Worm (Caenorhabditis elegans) whole organism, early embryonic: ENCODE data around the gene lfi-1.

Source experiments
- B0310.2 ChIP-seq: sonication (generic microtip); optimal IDR thresholded peaks from 2 replicates; lab custom pipeline; 2016; ENCODE audit warnings: mild to moderate bottlenecking, missing genetic modification characterization, missing compliant biosample characterization
- F13C5.2 ChIP-seq: sonication (generic microtip); optimal IDR thresholded peaks from 2 replicates; lab custom pipeline; 2017; ENCODE audit warnings: mild to moderate bottlenecking, missing genetic modification characterization, inconsistent platforms, missing compliant biosample characterization
- aly-1 ChIP-seq: sonication (generic microtip); optimal IDR thresholded peaks from 2 replicates; lab custom pipeline; 2016; ENCODE audit warnings: missing genetic modification characterization, missing compliant biosample characterization
- ama-1 ChIP-seq: fragments of 150-350 bp; optimal IDR thresholded peaks from 2 replicates; lab custom pipeline; 2014
- ceh-13 ChIP-seq: fragments of 200-800 bp; sonication (Bioruptor generic); optimal IDR thresholded peaks from 2 replicates; lab custom pipeline; 2018; ENCODE audit warnings: mild to moderate bottlenecking, missing genetic modification characterization, missing compliant biosample characterization
- ceh-36 ChIP-seq: sonication (generic microtip); optimal IDR thresholded peaks from 2 replicates; lab custom pipeline; 2016; ENCODE audit warnings: missing genetic modification characterization, inconsistent platforms, missing compliant biosample characterization
- ets-7 ChIP-seq: sonication (generic microtip); optimal IDR thresholded peaks from 2 replicates; lab custom pipeline; 2016; ENCODE audit warnings: missing genotype, missing genetic modification characterization, missing compliant biosample characterization
- flt-1 ChIP-seq: fragments of 200-800 bp; sonication (Bioruptor generic); IDR thresholded peaks from 2 replicates; pipeline ENCODE4 v1.3.6; 2022; ENCODE audit warnings: missing genetic modification characterization, missing compliant biosample characterization
- hmbx-1 ChIP-seq: sonication (generic microtip); optimal IDR thresholded peaks from 2 replicates; lab custom pipeline; 2016; ENCODE audit warnings: mild to moderate bottlenecking, missing genetic modification characterization, missing compliant biosample characterization
- hmg-4 ChIP-seq: fragments of 200-800 bp; sonication (Bioruptor generic); optimal IDR thresholded peaks from 2 replicates; lab custom pipeline; 2018; ENCODE audit warnings: mild to moderate bottlenecking, missing genetic modification characterization, missing compliant biosample characterization
- hnd-1 ChIP-seq: sonication (generic microtip); optimal IDR thresholded peaks from 2 replicates; lab custom pipeline; 2016; ENCODE audit warnings: missing genetic modification characterization, missing compliant biosample characterization
- pes-1 ChIP-seq: fragments of 200-800 bp; sonication (Bioruptor generic); IDR thresholded peaks from 2 replicates; pipeline ENCODE4 v1.3.6; 2022; ENCODE audit warnings: missing genetic modification reagents, missing genetic modification characterization, missing compliant biosample characterization
- scrt-1 ChIP-seq: fragments of 200-800 bp; sonication (Bioruptor generic); IDR thresholded peaks from 2 replicates; pipeline ENCODE4 v1.3.6; 2022; ENCODE audit warnings: missing genetic modification characterization, missing compliant biosample characterization
- sea-1 ChIP-seq: fragments of 200-800 bp; sonication (Bioruptor generic); conservative IDR thresholded peaks from 2 replicates; pipeline ENCODE4 v1.3.6; 2022; ENCODE audit warnings: missing genetic modification characterization, missing compliant biosample characterization
- tbx-11 ChIP-seq: fragments of 200-800 bp; sonication (Bioruptor generic); IDR thresholded peaks from 2 replicates; pipeline ENCODE4 v1.3.6; 2022; ENCODE audit warnings: missing genetic modification characterization, missing compliant biosample characterization
- tbx-37 ChIP-seq: fragments of 200-800 bp; sonication (Bioruptor generic); conservative IDR thresholded peaks from 2 replicates; pipeline ENCODE4 v1.3.6; 2022; ENCODE audit warnings: missing genetic modification reagents, missing genetic modification characterization, missing compliant biosample characterization
- tra-4 ChIP-seq: sonication (generic microtip); optimal IDR thresholded peaks from 2 replicates; lab custom pipeline; 2017; ENCODE audit warnings: missing genetic modification characterization, missing compliant biosample characterization

The lfi-1 gene

ce11 chrX:4947749-4948148 is 28.9 kb upstream of the lfi-1 start, which contains the start of gene tyra-3:
tyra-3 (plus strand) TSS chrX:4948049.
- no peak for TF ChIP-seq scrt-1 (GFP tag; lab: Robert Waterston, UW)
- TF ChIP-seq tbx-11 (GFP tag; lab: Robert Waterston, UW), result no peak
- no peak for TF ChIP-seq tra-4 (tag; lab: Kevin White, UChicago)
- no peak for TF ChIP-seq F13C5.2 (tag; lab: Kevin White, UChicago)
- TF ChIP-seq sea-1 (GFP tag; lab: Robert Waterston, UW), result no peak
- no peak for TF ChIP-seq ceh-13 (GFP tag; lab: Kevin White, UChicago)
- no peak for TF ChIP-seq hmbx-1 (tag; lab: Kevin White, UChicago)
- no peak for TF ChIP-seq tbx-37 (GFP tag; lab: Robert Waterston, UW)
- no peak for TF ChIP-seq hnd-1 (tag; lab: Kevin White, UChicago)
- no peak for TF ChIP-seq flt-1 (GFP tag; lab: Robert Waterston, UW)
- no peak for TF ChIP-seq aly-1 (tag; lab: Kevin White, UChicago)
- no peak for TF ChIP-seq ceh-36 (tag; lab: Kevin White, UChicago)
- TF ChIP-seq pes-1 (GFP tag; lab: Robert Waterston, UW), result no peak

ce11 chrX:4957259-4957658 is 19.4 kb upstream of the lfi-1 start, which contains the start of gene M03F4.4:
M03F4.4 (minus strand) TSS chrX:4957418.
- TF ChIP-seq hnd-1 (tag; lab: Kevin White, UChicago), result no peak
- peak; percentile 1 for TF ChIP-seq hmg-4 (GFP tag; lab: Kevin White, UChicago)

DNA sequence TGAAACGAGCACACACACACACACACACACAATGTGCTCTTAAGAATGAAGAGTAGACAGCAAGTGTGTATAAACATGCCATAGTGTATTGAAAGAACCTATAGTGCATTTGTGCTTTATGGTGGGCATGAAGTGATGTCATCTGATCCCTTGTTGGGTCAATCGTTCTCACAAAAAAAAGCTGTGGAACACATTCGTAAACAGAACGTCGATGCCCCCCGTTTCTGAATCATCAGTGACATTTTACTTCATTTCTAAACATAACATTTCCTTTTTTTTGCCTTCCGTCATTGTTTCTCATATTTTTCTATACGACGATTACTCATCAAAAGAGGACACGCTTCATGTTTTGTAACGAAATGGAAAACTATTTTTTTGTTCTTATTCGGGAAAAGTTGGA is 17.6 kb upstream of the lfi-1 start:
- TF ChIP-seq F13C5.2 (tag; lab: Kevin White, UChicago) (no peak), B0310.2 (tag; lab: Kevin White, UChicago) (no peak), hmg-4 (GFP tag; lab: Kevin White, UChicago) (no peak), ceh-13 (GFP tag; lab: Kevin White, UChicago) (no peak), scrt-1 (GFP tag; lab: Robert Waterston, UW) (no peak), sea-1 (GFP tag; lab: Robert Waterston, UW) (no peak), pes-1 (GFP tag; lab: Robert Waterston, UW) (no peak), ama-1 (lab: Kevin White, UChicago) (no peak), ets-7 (tag; lab: Kevin White, UChicago) (no peak), tbx-11 (GFP tag; lab: Robert Waterston, UW) (no peak), ceh-36 (tag; lab: Kevin White, UChicago) (no peak), hnd-1 (tag; lab: Kevin White, UChicago) (no peak)

DNA sequence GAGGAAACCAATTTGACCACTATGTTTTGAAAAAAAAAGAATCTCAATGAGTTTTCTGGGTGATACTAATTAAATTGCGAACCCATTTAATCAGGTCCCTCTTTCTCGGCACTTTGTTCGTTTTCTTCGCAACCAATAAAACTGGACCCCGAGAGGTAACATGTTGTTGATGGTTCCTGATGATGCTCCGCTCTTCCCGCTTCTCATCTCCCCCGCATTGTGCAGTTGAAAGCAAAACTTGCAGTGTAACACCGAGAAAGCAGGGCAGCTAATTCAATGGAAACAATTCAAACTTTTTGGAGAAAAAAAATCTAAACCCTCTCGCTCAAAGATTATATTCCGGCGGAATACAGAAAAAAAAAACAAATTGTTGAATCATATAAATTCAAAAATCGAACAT is 17.2 kb upstream of the lfi-1 start:
- TF ChIP-seq ceh-36 (tag; lab: Kevin White, UChicago) (no peak), sea-1 (GFP tag; lab: Robert Waterston, UW) (0 out of 2 replicates have a peak, but pooled peaks have one; percentile 31)

- TF ChIP-seq hmg-4 (GFP tag; lab: Kevin White, UChicago) (peak; percentile 23), tbx-37 (GFP tag; lab: Robert Waterston, UW) (no peak), ceh-13 (GFP tag; lab: Kevin White, UChicago) (no peak), tbx-11 (GFP tag; lab: Robert Waterston, UW) (0 out of 2 replicates have a peak, but pooled peaks have one; percentile 17)
Observed at ce11 chrX:4960422-4960821, 16.2 kb upstream of the lfi-1 start, which contains the start of gene act-4. act-4 (plus strand) TSS chrX:4960621.

DNA sequence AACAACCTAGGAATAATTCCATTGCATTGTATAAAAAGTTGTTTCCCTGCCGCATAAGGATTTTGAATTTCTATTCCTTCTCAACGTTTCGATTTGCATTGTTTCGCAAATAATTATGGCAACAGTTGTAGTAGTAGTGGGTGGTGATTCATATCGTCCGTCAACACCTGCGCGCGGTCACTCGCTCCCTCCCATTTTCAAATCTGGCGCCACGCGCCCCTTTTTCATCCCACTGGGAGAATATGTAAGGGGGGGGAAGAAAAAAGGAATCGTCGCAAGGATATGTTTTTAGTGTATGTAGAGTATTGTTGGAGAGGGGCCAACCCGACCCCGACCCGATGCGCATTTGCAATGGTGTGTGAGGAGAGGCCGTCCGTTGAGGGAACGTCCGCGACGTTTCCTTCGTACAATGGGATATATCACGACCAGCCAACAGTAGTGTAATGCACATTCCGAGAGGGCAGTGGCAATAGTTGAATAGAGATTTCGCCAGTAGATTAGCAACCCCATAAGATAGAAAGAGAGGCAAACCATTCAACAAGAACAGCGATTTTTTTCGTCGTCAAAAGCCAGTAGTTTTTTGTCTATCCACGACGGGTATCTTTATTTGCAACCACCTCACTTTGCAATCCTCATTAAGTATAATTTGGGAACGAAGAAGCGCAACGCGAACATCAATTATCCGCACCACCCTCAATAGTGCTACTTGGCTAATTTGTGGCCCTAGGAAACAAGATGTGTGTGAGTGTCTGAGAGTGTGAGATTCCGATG is 15.5 kb upstream of the lfi-1 start:
- TF ChIP-seq pes-1 (GFP tag; lab: Robert Waterston, UW) (peak; percentile 69), F13C5.2 (tag; lab: Kevin White, UChicago) (no peak), B0310.2 (tag; lab: Kevin White, UChicago) (peak; percentile 81), scrt-1 (GFP tag; lab: Robert Waterston, UW) (peak; percentile 74), tbx-11 (GFP tag; lab: Robert Waterston, UW) (peak; percentile 75; the same call in 1 of the 2 replicates), hmg-4 (GFP tag; lab: Kevin White, UChicago) (peak; percentile 4), ama-1 (lab: Kevin White, UChicago) (no peak), sea-1 (GFP tag; lab: Robert Waterston, UW) (peak; percentile 31; the same call in 1 of the 2 replicates), flt-1 (GFP tag; lab: Robert Waterston, UW) (peak; percentile 58; the same call in 1 of the 2 replicates)

- TF ChIP-seq tra-4 (tag; lab: Kevin White, UChicago) (no peak), ama-1 (lab: Kevin White, UChicago) (peak; percentile 13), sea-1 (GFP tag; lab: Robert Waterston, UW) (peak; percentile 57; the same call in 1 of the 2 replicates), hmg-4 (GFP tag; lab: Kevin White, UChicago) (peak; percentile 22), ceh-36 (tag; lab: Kevin White, UChicago) (no peak), pes-1 (GFP tag; lab: Robert Waterston, UW) (peak; percentile 34; the same call in 1 of the 2 replicates), ceh-13 (GFP tag; lab: Kevin White, UChicago) (no peak), scrt-1 (GFP tag; lab: Robert Waterston, UW) (0 out of 2 replicates have a peak, but pooled peaks have one; percentile 9)
Observed at ce11 chrX:4961681-4962656, 14.7 kb upstream of the lfi-1 start.
